Fruit fly (Drosophila melanogaster) whole organism, larva: ENCODE measurements around the gene Eip63E.

Experiments used
- noc ChIP-seq: fragments of 200-800 bp; sonication (Bioruptor generic); optimal IDR thresholded peaks from 3 replicates; lab custom pipeline; 2019; ENCODE audit warnings: missing biosample characterization, mild to moderate bottlenecking, missing genetic modification characterization, moderate library complexity

Gene Eip63E

dm6 chr3L:3658768-3659167 lies 143.2 kb downstream of the Eip63E start, which contains the start of gene CG43098:
TSS of gene CG43098 (plus strand) at chr3L:3659068.
- TF ChIP-seq noc: no peak
